Worm (Caenorhabditis elegans) whole organism, L3 larva: ENCODE measurements around the gene T22G5.1.

Experiments
- aly-2 ChIP-seq: fragments of 150-350 bp; optimal IDR thresholded peaks from 2 replicates; lab custom pipeline; 2014; ENCODE audit warnings: missing biosample characterization, missing genetic modification characterization
- ama-1 ChIP-seq: fragments of 150-350 bp; optimal IDR thresholded peaks from 2 replicates; lab custom pipeline; 2018
- ceh-9 ChIP-seq: sonication (generic microtip); optimal IDR thresholded peaks from 2 replicates; lab custom pipeline; 2018; ENCODE audit warnings: missing biosample characterization, missing genetic modification characterization
- egl-27 ChIP-seq: sonication (generic microtip); optimal IDR thresholded peaks from 4 replicates; lab custom pipeline; 2017; ENCODE audit warnings: missing biosample characterization, missing genetic modification reagents, missing genetic modification characterization
- eor-1 ChIP-seq, 2 experiments: fragments of 150-350 bp; optimal IDR thresholded peaks; 2 replicates each; lab custom pipeline; 2014 to 2018; ENCODE audit warnings: missing biosample characterization in 2 of 2, missing genetic modification characterization in 2 of 2
- lin-39 ChIP-seq: fragments of 150-350 bp; optimal IDR thresholded peaks from 2 replicates; lab custom pipeline; 2018; ENCODE audit warnings: missing biosample characterization, missing genetic modification reagents, missing genetic modification characterization
- mdl-1 ChIP-seq: fragments of 150-350 bp; optimal IDR thresholded peaks from 2 replicates; lab custom pipeline; 2014; ENCODE audit warnings: missing biosample characterization, missing genetic modification characterization
- nfya-1 ChIP-seq: sonication (generic microtip); optimal IDR thresholded peaks from 2 replicates; lab custom pipeline; 2017; ENCODE audit warnings: missing genetic modification characterization, mild to moderate bottlenecking, missing compliant biosample characterization, antibody characterized with exemption, moderate library complexity; ENCODE audit not compliant: insufficient read depth
- nhr-11 ChIP-seq: fragments of 150-350 bp; optimal IDR thresholded peaks from 2 replicates; lab custom pipeline; 2014; ENCODE audit warnings: missing biosample characterization, missing genetic modification characterization
- nhr-237 ChIP-seq: fragments of 150-350 bp; optimal IDR thresholded peaks from 2 replicates; lab custom pipeline; 2014; ENCODE audit warnings: missing biosample characterization, missing genetic modification characterization
- pha-4 ChIP-seq: fragments of 150-350 bp; optimal IDR thresholded peaks from 2 replicates; lab custom pipeline; 2014; ENCODE audit warnings: missing biosample characterization, missing genetic modification reagents, missing genetic modification characterization
- pqm-1 ChIP-seq: fragments of 150-350 bp; optimal IDR thresholded peaks from 2 replicates; lab custom pipeline; 2017; ENCODE audit warnings: missing biosample characterization, missing genetic modification characterization, inconsistent platforms
- snpc-4 ChIP-seq: fragments of 150-350 bp; optimal IDR thresholded peaks from 2 replicates; lab custom pipeline; 2014; ENCODE audit warnings: missing biosample characterization, missing genetic modification characterization
- unc-62 ChIP-seq: fragments of 150-350 bp; sonication (generic microtip); optimal IDR thresholded peaks from 4 replicates; lab custom pipeline; 2014; ENCODE audit warnings: missing biosample characterization, missing genetic modification reagents, missing genetic modification characterization

- TF ChIP-seq nhr-237 (tag; lab: Kevin White, UChicago): no peak
- no peak for TF ChIP-seq ceh-9 (tag; lab: Kevin White, UChicago)
- TF ChIP-seq lin-39 (tag; lab: Kevin White, UChicago): no peak
- TF ChIP-seq pha-4: no peak
- TF ChIP-seq egl-27: no peak
- no peak for TF ChIP-seq snpc-4 (tag; lab: Kevin White, UChicago)
- TF ChIP-seq unc-62: no peak
- no peak for TF ChIP-seq aly-2 (tag; lab: Kevin White, UChicago)
- no peak for TF ChIP-seq eor-1 (tag; optimal IDR thresholded peaks at IDR 0.05; lab: Kevin White, UChicago)
- TF ChIP-seq ama-1 (lab: Kevin White, UChicago): no peak
- TF ChIP-seq nhr-11: no peak
- TF ChIP-seq nfya-1: no peak
- no peak for TF ChIP-seq pqm-1 (tag; lab: Kevin White, UChicago)
- no peak for TF ChIP-seq mdl-1 (tag; lab: Kevin White, UChicago)
These were observed at the start of gene T22G5.1 for ce11 chrV:13876529-13876928.
